Fruit fly (Drosophila melanogaster) whole organism: ENCODE results near the gene BNIP3.

Experiments
- CG8478 ChIP-seq: fragments of >200 bp; optimal IDR thresholded peaks from 2 replicates; lab custom pipeline; 2018; ENCODE audit warnings: inconsistent platforms
- psq ChIP-seq: fragments of >200 bp; optimal IDR thresholded peaks from 2 replicates; lab custom pipeline; 2017
- usp ChIP-seq: fragments of >200 bp; optimal IDR thresholded peaks from 2 replicates; lab custom pipeline; 2017; ENCODE audit warnings: missing biosample characterization, missing genetic modification characterization, mixed read lengths

DNA sequence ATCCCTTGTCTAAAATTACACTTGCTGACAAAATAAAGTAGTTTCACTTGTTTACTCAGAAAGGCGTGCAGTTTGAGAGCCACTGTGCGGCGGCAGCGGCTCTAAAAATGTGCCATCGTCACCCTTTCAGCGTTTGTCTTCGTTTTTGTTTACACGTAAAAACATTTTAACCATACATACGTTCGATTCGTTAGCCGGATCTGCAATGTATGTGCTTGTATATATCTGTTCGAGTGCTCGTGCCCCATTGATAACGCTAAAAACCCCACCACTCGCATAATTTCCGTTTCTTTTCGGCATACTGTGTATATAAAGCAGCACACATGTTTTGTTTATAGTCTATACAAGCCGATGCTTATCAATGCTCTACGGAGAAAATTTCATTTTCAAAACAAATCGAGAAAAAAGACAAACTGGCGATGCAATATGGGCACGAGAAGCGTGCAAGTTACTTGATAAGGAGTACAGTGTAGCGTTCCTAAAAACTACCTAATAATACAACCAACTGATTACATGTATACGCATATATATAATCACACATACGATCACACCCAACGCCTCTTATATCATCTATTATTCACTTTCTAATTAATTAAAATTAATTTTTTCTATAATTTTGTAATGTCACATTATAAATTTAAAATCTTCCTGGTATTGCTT is 2.5 kb downstream of the BNIP3 start:
- TF ChIP-seq usp (GFP tag; lab: Kevin White, UChicago) = no peak
- no peak for TF ChIP-seq CG8478
- TF ChIP-seq psq = no peak
